Fruit fly (Drosophila melanogaster) whole organism: ENCODE data around the gene Smug.

Source experiments
- CG8478 ChIP-seq: fragments of >200 bp; optimal IDR thresholded peaks from 2 replicates; lab custom pipeline; 2018; ENCODE audit warnings: inconsistent platforms
- Dll ChIP-seq: fragments of >200 bp; optimal IDR thresholded peaks from 2 replicates; lab custom pipeline; 2017
- EcR ChIP-seq, 2 experiments: fragments of >200 bp; optimal IDR thresholded peaks; 2 replicates each; lab custom pipeline; 2017; ENCODE audit warnings: missing biosample characterization in 2 of 2, missing genetic modification characterization in 2 of 2, missing genetic modification reagents in 2 of 2
- pan ChIP-seq: fragments of >200 bp; optimal IDR thresholded peaks from 2 replicates; lab custom pipeline; 2017
- psq ChIP-seq: fragments of >200 bp; optimal IDR thresholded peaks from 2 replicates; lab custom pipeline; 2017
- usp ChIP-seq: fragments of >200 bp; optimal IDR thresholded peaks from 2 replicates; lab custom pipeline; 2017; ENCODE audit warnings: missing biosample characterization, missing genetic modification characterization, mixed read lengths

The Smug gene

DNA sequence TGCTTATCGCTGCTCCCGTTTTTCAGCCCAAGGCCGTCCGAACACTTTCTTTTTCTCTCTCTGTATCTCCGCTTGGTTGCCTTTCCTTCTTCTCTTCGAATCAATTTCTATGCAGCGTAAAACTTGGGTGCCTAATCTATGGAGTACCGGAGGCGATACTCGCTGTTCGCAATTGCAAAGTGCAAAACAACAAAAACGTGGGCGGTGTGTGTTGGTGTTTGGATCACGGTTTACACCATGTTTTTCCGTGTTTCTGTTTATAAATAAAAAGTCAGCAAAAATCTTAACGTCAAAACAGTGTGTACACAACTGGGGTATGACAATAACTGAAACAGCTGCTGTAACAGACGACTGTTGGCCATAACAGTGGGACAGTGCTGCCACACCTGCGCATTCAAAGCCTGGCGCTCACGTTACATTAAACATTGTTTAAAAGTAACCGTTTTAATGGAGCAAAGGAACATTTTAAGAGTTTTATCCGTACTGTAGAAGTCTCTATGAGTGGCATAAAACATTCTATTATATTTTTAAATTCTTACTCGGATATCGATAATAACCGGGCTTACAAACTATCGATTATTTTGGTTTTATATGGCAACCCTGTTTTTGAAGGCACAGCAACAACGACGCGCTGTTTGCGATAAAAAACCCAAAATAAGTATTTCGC, 1.2 kb upstream of the Smug start, which contains the start of the genes m-cup and Det:
TSS of gene m-cup (minus strand) at position 333 of the 667 bp plus-strand sequence.
TSS of gene Det (plus strand) at position 588 of the 667 bp plus-strand sequence.
- TF ChIP-seq Dll (lab: Kevin White, UChicago) (no peak), usp (GFP tag; lab: Kevin White, UChicago) (no peak), CG8478 (lab: Kevin White, UChicago) (no peak), EcR (GFP tag; optimal IDR thresholded peaks at IDR 0.05; lab: Kevin White, UChicago) (no peak), pan (lab: Kevin White, UChicago) (no peak), psq (lab: Kevin White, UChicago) (no peak)

DNA sequence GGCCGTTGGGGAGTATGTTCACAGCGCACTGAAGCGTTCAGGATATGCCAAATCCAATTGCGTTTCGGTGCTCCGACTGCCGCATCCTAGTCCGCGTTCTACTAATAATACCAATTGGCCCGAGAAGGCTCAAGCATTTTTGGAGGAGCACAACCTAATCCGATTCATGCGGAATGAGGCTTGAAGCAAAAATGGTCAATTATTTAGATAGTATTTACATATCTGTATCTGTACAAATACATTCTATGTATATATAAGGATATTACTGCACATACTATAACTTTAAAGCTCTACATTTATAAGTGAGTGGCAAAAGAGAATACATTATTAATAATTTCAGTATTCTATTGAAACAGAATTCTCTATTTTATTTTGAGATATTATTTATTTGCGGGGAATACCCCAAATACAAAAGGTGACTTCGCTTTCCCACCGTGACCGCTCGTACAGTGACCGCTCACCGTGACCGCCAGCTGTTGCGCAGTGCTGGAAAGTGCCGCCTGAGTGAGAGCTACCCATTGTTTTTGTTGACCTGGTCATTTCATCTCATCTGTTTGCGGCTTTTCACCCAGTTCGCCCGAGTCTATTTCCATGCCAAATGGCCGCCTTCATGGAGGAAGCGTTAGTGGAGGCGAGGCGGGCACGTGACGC, 1.1 kb downstream of the Smug start, which contains the start of gene CG5292:
TSS of gene CG5292 (plus strand) at position 486 of the 651 bp plus-strand sequence.
- TF ChIP-seq CG8478 (lab: Kevin White, UChicago) (no peak), EcR (GFP tag; optimal IDR thresholded peaks at IDR 0.05; lab: Kevin White, UChicago) (no peak), pan (lab: Kevin White, UChicago) (no peak), psq (lab: Kevin White, UChicago) (no peak), Dll (lab: Kevin White, UChicago) (no peak), usp (GFP tag; lab: Kevin White, UChicago) (no peak)

DNA sequence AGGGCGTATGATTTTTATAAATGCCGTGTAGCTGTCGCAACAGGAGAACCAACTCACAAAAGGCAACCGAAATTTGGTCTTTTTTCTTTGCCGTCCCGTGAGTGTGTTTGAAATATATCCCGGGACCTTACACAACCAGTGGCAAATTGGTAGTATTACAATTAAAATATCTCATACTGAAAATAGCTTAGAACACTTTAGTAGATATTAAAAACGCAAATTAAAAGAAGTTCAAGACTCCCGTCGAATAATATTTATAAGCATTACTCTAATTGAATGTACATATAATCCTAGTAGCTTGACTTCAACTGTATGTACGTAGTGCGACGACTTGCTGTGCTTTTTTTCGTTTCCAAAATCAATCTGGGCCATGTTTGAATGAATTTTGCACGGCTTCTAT, 27.8 kb downstream of the Smug start:
- TF ChIP-seq usp (GFP tag; lab: Kevin White, UChicago): no peak
- TF ChIP-seq CG8478 (lab: Kevin White, UChicago): no peak
- no peak for TF ChIP-seq psq (lab: Kevin White, UChicago)
- no peak for TF ChIP-seq Dll (lab: Kevin White, UChicago)
- no peak for TF ChIP-seq EcR (GFP tag; optimal IDR thresholded peaks at IDR 0.05; lab: Kevin White, UChicago)
- no peak for TF ChIP-seq pan (lab: Kevin White, UChicago)

DNA sequence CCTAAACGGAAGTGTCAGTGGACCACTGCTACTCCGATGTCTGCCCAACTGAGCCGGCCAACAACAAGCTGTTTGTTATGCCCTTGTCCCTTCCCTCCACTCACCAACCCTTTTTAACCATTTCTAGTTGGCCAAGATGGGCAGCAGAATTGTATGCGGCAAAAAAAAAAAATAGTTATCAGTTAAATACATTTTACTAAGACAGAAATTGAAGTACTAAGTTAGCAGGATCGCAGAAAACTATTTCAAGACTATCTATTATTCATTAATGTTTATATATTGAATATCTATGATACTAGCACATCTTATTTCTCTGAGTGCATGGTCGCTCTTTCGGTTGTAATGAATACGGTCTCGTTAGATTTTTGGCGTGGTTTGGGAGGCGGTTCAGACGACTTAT, 41.6 kb downstream of the Smug start:
- TF ChIP-seq psq (lab: Kevin White, UChicago): no peak
- TF ChIP-seq usp (GFP tag; lab: Kevin White, UChicago): no peak

DNA sequence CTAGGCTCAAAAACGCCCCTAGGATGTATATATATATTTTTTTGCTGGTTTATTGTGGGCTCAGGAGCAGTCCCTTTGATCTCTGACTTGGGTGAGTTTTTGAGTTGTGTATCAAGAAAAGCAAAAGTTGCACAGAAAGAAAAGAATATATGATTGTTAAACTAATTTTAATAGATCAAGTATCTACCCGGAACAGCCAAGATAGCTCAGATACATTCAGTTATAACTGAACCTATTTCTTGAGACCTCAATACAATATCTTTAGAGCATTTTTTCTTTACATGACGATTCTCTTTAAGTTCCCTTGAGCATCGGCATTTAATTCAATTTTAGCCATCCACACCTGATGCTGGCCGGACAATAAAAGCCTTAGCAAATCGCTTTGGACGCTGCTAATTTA, 43.3 kb downstream of the Smug start:
- no peak for TF ChIP-seq Dll (lab: Kevin White, UChicago)
- TF ChIP-seq EcR (GFP tag; optimal IDR thresholded peaks at IDR 0.05; lab: Kevin White, UChicago): no peak
- no peak for TF ChIP-seq psq (lab: Kevin White, UChicago)
- no peak for TF ChIP-seq pan (lab: Kevin White, UChicago)
- no peak for TF ChIP-seq CG8478 (lab: Kevin White, UChicago)
- TF ChIP-seq usp (GFP tag; lab: Kevin White, UChicago): no peak

DNA sequence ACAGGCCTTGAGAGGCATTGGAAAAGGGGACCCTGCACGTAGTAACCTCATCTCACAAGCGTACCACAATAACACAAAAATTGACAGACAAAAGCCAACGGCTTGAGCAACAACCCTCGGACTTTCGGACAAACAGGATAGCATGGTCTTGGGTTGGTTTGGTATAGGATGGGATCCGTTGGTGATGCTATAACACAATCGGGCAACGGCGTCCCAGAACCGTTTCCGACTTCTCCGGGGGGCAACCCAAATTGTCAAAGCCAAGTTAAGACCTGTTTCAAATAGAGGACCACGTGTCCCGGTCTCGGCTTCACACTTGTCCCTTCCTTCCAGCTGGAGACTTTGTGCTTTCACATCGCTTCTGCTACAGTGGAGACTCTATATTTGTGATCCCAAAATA, 47.2 kb downstream of the Smug start:
- TF ChIP-seq psq (lab: Kevin White, UChicago): no peak
- no peak for TF ChIP-seq Dll (lab: Kevin White, UChicago)
- no peak for TF ChIP-seq CG8478 (lab: Kevin White, UChicago)
- no peak for TF ChIP-seq usp (GFP tag; lab: Kevin White, UChicago)
- no peak for TF ChIP-seq EcR (GFP tag; optimal IDR thresholded peaks at IDR 0.05; lab: Kevin White, UChicago)
- TF ChIP-seq pan (lab: Kevin White, UChicago): no peak
